Worm (Caenorhabditis elegans) whole organism, young adult: ENCODE measurements around the gene F32E10.9.

Source experiments
- B0019.2 ChIP-seq: fragments of 200-800 bp; sonication (Bioruptor generic); conservative IDR thresholded peaks from 2 replicates; pipeline ENCODE4 v1.3.6; 2022; ENCODE audit warnings: missing genetic modification reagents, missing genetic modification characterization, missing compliant biosample characterization
- B0336.3 ChIP-seq: fragments of 200-800 bp; sonication (Bioruptor generic); IDR thresholded peaks from 2 replicates; pipeline ENCODE4 v1.3.6; 2022; ENCODE audit warnings: missing genetic modification characterization, missing compliant biosample characterization
- D2030.7 ChIP-seq: fragments of 200-800 bp; sonication (Bioruptor generic); IDR thresholded peaks from 2 replicates; pipeline ENCODE4 v1.3.6; 2022; ENCODE audit warnings: missing genetic modification reagents, missing genetic modification characterization, missing compliant biosample characterization
- F10E7.11 ChIP-seq: sonication (generic microtip); optimal IDR thresholded peaks from 2 replicates; lab custom pipeline; 2017; ENCODE audit warnings: mild to moderate bottlenecking, missing genetic modification characterization, moderate library complexity, missing compliant biosample characterization
- F37B4.10 ChIP-seq: fragments of 200-800 bp; sonication (Bioruptor generic); IDR thresholded peaks from 2 replicates; pipeline ENCODE4 v1.3.6; 2022; ENCODE audit warnings: missing genetic modification characterization, missing compliant biosample characterization
- F55B11.4 ChIP-seq: sonication (generic microtip); optimal IDR thresholded peaks from 2 replicates; lab custom pipeline; 2016; ENCODE audit warnings: missing compliant biosample characterization, missing genetic modification characterization, borderline replicate concordance; ENCODE audit not compliant: insufficient read depth
- T07F8.4 ChIP-seq: sonication (generic microtip); optimal IDR thresholded peaks from 2 replicates; lab custom pipeline; 2016; ENCODE audit warnings: mild to moderate bottlenecking, missing genetic modification characterization, moderate library complexity, missing compliant biosample characterization
- T26A5.8 ChIP-seq: sonication (generic microtip); optimal IDR thresholded peaks from 2 replicates; lab custom pipeline; 2016; ENCODE audit warnings: missing genetic modification characterization, missing compliant biosample characterization
- Y56A3A.18 ChIP-seq: fragments of 200-800 bp; sonication (Bioruptor generic); IDR thresholded peaks from 2 replicates; pipeline ENCODE4 v1.3.6; 2022; ENCODE audit warnings: missing genetic modification reagents, missing genetic modification characterization, missing compliant biosample characterization
- Y67H2A.10 ChIP-seq: fragments of 200-800 bp; sonication (Bioruptor generic); conservative IDR thresholded peaks from 2 replicates; pipeline ENCODE4 v1.3.6; 2022; ENCODE audit warnings: missing genetic modification reagents, missing genetic modification characterization, missing compliant biosample characterization
- akir-1 ChIP-seq: fragments of 200-800 bp; sonication (Bioruptor generic); optimal IDR thresholded peaks from 2 replicates; lab custom pipeline; 2018; ENCODE audit warnings: mild to moderate bottlenecking, missing genetic modification characterization, moderate library complexity, missing compliant biosample characterization
- atf-7 ChIP-seq: sonication (generic microtip); optimal IDR thresholded peaks from 2 replicates; lab custom pipeline; 2017; ENCODE audit warnings: mild to moderate bottlenecking, missing genetic modification characterization, missing compliant biosample characterization
- attf-3 ChIP-seq: fragments of 200-800 bp; sonication (Bioruptor generic); conservative IDR thresholded peaks from 2 replicates; pipeline ENCODE4 v1.3.6; 2022; ENCODE audit warnings: missing genetic modification reagents, missing genetic modification characterization, missing compliant biosample characterization
- ccch-3 ChIP-seq: fragments of 200-800 bp; sonication (Bioruptor generic); optimal IDR thresholded peaks from 2 replicates; lab custom pipeline; 2018; ENCODE audit warnings: mild to moderate bottlenecking, missing genetic modification characterization, missing compliant biosample characterization
- cebp-1 ChIP-seq, 2 experiments: fragments of 200-800 bp in 1 of 2; sonication (Bioruptor generic) in 1 of 2; sonication (generic microtip) in 1 of 2; IDR thresholded peaks in 1 of 2; optimal IDR thresholded peaks in 1 of 2; 2 replicates each; pipeline versions ENCODE4 v1.3.6 to Lab custom; 2017 to 2022; ENCODE audit warnings: missing compliant biosample characterization in 2 of 2, missing genetic modification characterization in 2 of 2, mild to moderate bottlenecking in 1 of 2, missing genetic modification reagents in 1 of 2, moderate library complexity in 1 of 2
- ceh-27 ChIP-seq: fragments of 200-800 bp; sonication (Bioruptor generic); optimal IDR thresholded peaks from 2 replicates; lab custom pipeline; 2018; ENCODE audit warnings: mild to moderate bottlenecking, missing genetic modification characterization, moderate library complexity, missing compliant biosample characterization
- ceh-91 ChIP-seq: fragments of 200-800 bp; sonication (Bioruptor generic); IDR thresholded peaks from 2 replicates; pipeline ENCODE4 v1.3.6; 2022; ENCODE audit warnings: missing genetic modification reagents, missing genetic modification characterization, missing compliant biosample characterization
- dox-1 ChIP-seq: fragments of 200-800 bp; sonication (Bioruptor generic); IDR thresholded peaks from 2 replicates; pipeline ENCODE4 v1.3.6; 2022; ENCODE audit warnings: missing genetic modification reagents, missing genetic modification characterization, missing compliant biosample characterization
- dpff-1 ChIP-seq: sonication (generic microtip); optimal IDR thresholded peaks from 2 replicates; lab custom pipeline; 2017; ENCODE audit warnings: mild to moderate bottlenecking, missing genetic modification characterization, missing compliant biosample characterization
- egrh-3 ChIP-seq: fragments of 200-800 bp; sonication (Bioruptor generic); IDR thresholded peaks from 2 replicates; pipeline ENCODE4 v1.3.6; 2022; ENCODE audit warnings: missing genetic modification reagents, missing genetic modification characterization, missing compliant biosample characterization
- ekl-4 ChIP-seq: fragments of 200-800 bp; sonication (Bioruptor generic); IDR thresholded peaks from 2 replicates; pipeline ENCODE4 v1.3.6; 2022; ENCODE audit warnings: missing genetic modification reagents, missing genetic modification characterization, missing compliant biosample characterization
- ets-4 ChIP-seq: fragments of 200-800 bp; sonication (Bioruptor generic); optimal IDR thresholded peaks from 2 replicates; lab custom pipeline; 2018; ENCODE audit warnings: mild to moderate bottlenecking, missing genetic modification characterization, missing compliant biosample characterization
- hlh-12 ChIP-seq: sonication (generic microtip); optimal IDR thresholded peaks from 2 replicates; lab custom pipeline; 2016; ENCODE audit warnings: missing genetic modification characterization, missing compliant biosample characterization
- hlh-26 ChIP-seq: fragments of 200-800 bp; sonication (Bioruptor generic); conservative IDR thresholded peaks from 2 replicates; pipeline ENCODE4 v1.3.6; 2022; ENCODE audit warnings: missing genetic modification reagents, missing genetic modification characterization, missing compliant biosample characterization
- hrde-1 ChIP-seq: sonication (generic microtip); optimal IDR thresholded peaks from 2 replicates; lab custom pipeline; 2016; ENCODE audit warnings: missing genetic modification characterization, mild to moderate bottlenecking, missing compliant biosample characterization, moderate library complexity, missing genotype, missing genetic modification reagents, borderline replicate concordance
- let-526 ChIP-seq: fragments of 200-800 bp; sonication (Bioruptor generic); IDR thresholded peaks from 2 replicates; pipeline ENCODE4 v1.3.6; 2022; ENCODE audit warnings: missing genetic modification reagents, missing genetic modification characterization, missing compliant biosample characterization
- lin-26 ChIP-seq: fragments of 200-800 bp; sonication (Bioruptor generic); IDR thresholded peaks from 2 replicates; pipeline ENCODE4 v1.3.6; 2022; ENCODE audit warnings: missing genetic modification reagents, missing genetic modification characterization, missing compliant biosample characterization
- lin-54 ChIP-seq: fragments of 200-800 bp; sonication (Bioruptor generic); optimal IDR thresholded peaks from 2 replicates; lab custom pipeline; 2018; ENCODE audit warnings: mild to moderate bottlenecking, missing genetic modification characterization, missing compliant biosample characterization
- lir-1 ChIP-seq: fragments of 200-800 bp; sonication (Bioruptor generic); conservative IDR thresholded peaks from 2 replicates; pipeline ENCODE4 v1.3.6; 2022; ENCODE audit warnings: missing genetic modification reagents, missing genetic modification characterization, missing compliant biosample characterization
- lsy-27 ChIP-seq: sonication (generic microtip); optimal IDR thresholded peaks from 2 replicates; lab custom pipeline; 2017; ENCODE audit warnings: missing genetic modification characterization, mild to moderate bottlenecking, missing compliant biosample characterization, antibody characterized with exemption, missing genotype, borderline replicate concordance; ENCODE audit not compliant: insufficient read depth
- madf-3 ChIP-seq: fragments of 200-800 bp; sonication (Bioruptor generic); IDR thresholded peaks from 2 replicates; pipeline ENCODE4 v1.3.6; 2022; ENCODE audit warnings: missing genetic modification reagents, missing genetic modification characterization, missing compliant biosample characterization
- madf-6 ChIP-seq: fragments of 200-800 bp; sonication (Bioruptor generic); IDR thresholded peaks from 2 replicates; pipeline ENCODE4 v1.3.6; 2022; ENCODE audit warnings: missing genetic modification reagents, missing genetic modification characterization, missing compliant biosample characterization
- mcd-1 ChIP-seq: fragments of 200-800 bp; sonication (Bioruptor generic); IDR thresholded peaks from 2 replicates; pipeline ENCODE4 v1.3.6; 2022; ENCODE audit warnings: missing genetic modification reagents, missing genetic modification characterization, missing compliant biosample characterization
- mel-28 ChIP-seq: sonication (generic microtip); optimal IDR thresholded peaks from 2 replicates; lab custom pipeline; 2016; ENCODE audit warnings: borderline replicate concordance, mild to moderate bottlenecking, missing genetic modification characterization, missing compliant biosample characterization
- nfya-1 ChIP-seq: sonication (generic microtip); optimal IDR thresholded peaks from 2 replicates; lab custom pipeline; 2017; ENCODE audit warnings: antibody characterized with exemption, missing compliant biosample characterization, missing genetic modification characterization, borderline replicate concordance; ENCODE audit not compliant: insufficient read depth
- nhr-120 ChIP-seq: fragments of 200-800 bp; sonication (Bioruptor generic); IDR thresholded peaks from 2 replicates; pipeline ENCODE4 v1.3.6; 2022; ENCODE audit warnings: missing genetic modification characterization, missing compliant biosample characterization
- nhr-90 ChIP-seq: sonication (generic microtip); optimal IDR thresholded peaks from 2 replicates; lab custom pipeline; 2016; ENCODE audit warnings: missing genotype, mild to moderate bottlenecking, missing genetic modification characterization, missing compliant biosample characterization
- rcor-1 ChIP-seq: fragments of 200-800 bp; sonication (Bioruptor generic); IDR thresholded peaks from 2 replicates; pipeline ENCODE4 v1.3.6; 2022; ENCODE audit warnings: missing genetic modification reagents, missing genetic modification characterization, missing compliant biosample characterization
- tbx-9 ChIP-seq: sonication (generic microtip); optimal IDR thresholded peaks from 2 replicates; lab custom pipeline; 2016; ENCODE audit warnings: borderline replicate concordance, missing genetic modification characterization, inconsistent platforms, missing compliant biosample characterization
- unc-130 ChIP-seq: sonication (generic microtip); optimal IDR thresholded peaks from 2 replicates; lab custom pipeline; 2016; ENCODE audit warnings: missing genetic modification reagents, missing genetic modification characterization, missing compliant biosample characterization
- unc-62 ChIP-seq: fragments of 150-350 bp; optimal IDR thresholded peaks from 2 replicates; lab custom pipeline; 2014; ENCODE audit warnings: missing biosample characterization, missing genetic modification reagents, missing genetic modification characterization
- zfh-2 ChIP-seq: fragments of 200-800 bp; sonication (Bioruptor generic); conservative IDR thresholded peaks from 2 replicates; pipeline ENCODE4 v1.3.6; 2022; ENCODE audit warnings: missing genetic modification reagents, missing genetic modification characterization, missing compliant biosample characterization
- ztf-18 ChIP-seq: sonication (generic microtip); optimal IDR thresholded peaks from 2 replicates; lab custom pipeline; 2016; ENCODE audit warnings: missing genotype, mild to moderate bottlenecking, missing genetic modification characterization, missing compliant biosample characterization
- ztf-22 ChIP-seq: fragments of 200-800 bp; sonication (Bioruptor generic); optimal IDR thresholded peaks from 2 replicates; lab custom pipeline; 2018; ENCODE audit warnings: mild to moderate bottlenecking, missing genetic modification characterization, moderate library complexity, missing compliant biosample characterization
- ztf-25 ChIP-seq: fragments of 200-800 bp; sonication (Bioruptor generic); IDR thresholded peaks from 2 replicates; pipeline ENCODE4 v1.3.6; 2022; ENCODE audit warnings: missing genetic modification reagents, missing genetic modification characterization, missing compliant biosample characterization
- ztf-26 ChIP-seq: sonication (generic microtip); optimal IDR thresholded peaks from 2 replicates; lab custom pipeline; 2017; ENCODE audit warnings: missing genetic modification characterization, missing compliant biosample characterization
- ztf-3 ChIP-seq: fragments of 200-800 bp; sonication (Bioruptor generic); optimal IDR thresholded peaks from 2 replicates; lab custom pipeline; 2018; ENCODE audit warnings: mild to moderate bottlenecking, missing genetic modification characterization, missing compliant biosample characterization

Gene F32E10.9

ce11 chrIV:7573944-7574343 lies 10.2 kb upstream of the F32E10.9 start (continued):
- peak; percentile 90 for TF ChIP-seq lsy-27 (tag; lab: Kevin White, UChicago)
- TF ChIP-seq Y67H2A.10 (GFP tag; lab: Robert Waterston, UW) = 0 out of 2 replicates have a peak, but pooled peaks have one; percentile 43
- TF ChIP-seq F37B4.10 (GFP tag; lab: Robert Waterston, UW) = 0 out of 2 replicates have a peak, but pooled peaks have one; percentile 82
- peak; percentile 73 for TF ChIP-seq attf-3
- peak; percentile 88 for TF ChIP-seq Y56A3A.18 (GFP tag; lab: Robert Waterston, UW)
- TF ChIP-seq ekl-4 (GFP tag; lab: Robert Waterston, UW) = peak; percentile 88
- peak; percentile 40 for TF ChIP-seq ztf-22 (GFP tag; lab: Kevin White, UChicago)
- TF ChIP-seq T26A5.8 (tag; lab: Kevin White, UChicago) = peak; percentile 93
- peak; percentile 93 for TF ChIP-seq dox-1
- TF ChIP-seq madf-6 (GFP tag; lab: Robert Waterston, UW) = no peak
- peak; percentile 85 for TF ChIP-seq lin-54 (GFP tag; lab: Kevin White, UChicago)
- TF ChIP-seq hlh-26 (GFP tag; lab: Robert Waterston, UW) = 0 out of 2 replicates have a peak, but pooled peaks have one; percentile 47
- TF ChIP-seq tbx-9 (tag; lab: Kevin White, UChicago) = no peak
- TF ChIP-seq ztf-18 (tag; lab: Kevin White, UChicago) = peak; percentile 86
- TF ChIP-seq lin-26 (GFP tag; lab: Robert Waterston, UW) = peak; percentile 99
- TF ChIP-seq ztf-25 (GFP tag; lab: Robert Waterston, UW) = peak; percentile 97
- TF ChIP-seq unc-62 = no peak
- peak; percentile 50; the same call in 1 of the 2 replicates for TF ChIP-seq egrh-3 (GFP tag; lab: Robert Waterston, UW)
- peak; percentile 39 for TF ChIP-seq mel-28
- no peak for TF ChIP-seq akir-1 (GFP tag; lab: Kevin White, UChicago)
- TF ChIP-seq ztf-3 (GFP tag; lab: Kevin White, UChicago) = peak; percentile 70
- peak; percentile 87 for TF ChIP-seq D2030.7
- TF ChIP-seq atf-7 = peak; percentile 84
- peak; percentile 86 for TF ChIP-seq rcor-1 (GFP tag; lab: Robert Waterston, UW)
- TF ChIP-seq hlh-12 (tag; lab: Kevin White, UChicago) = peak; percentile 83
- TF ChIP-seq ztf-26 (tag; lab: Kevin White, UChicago) = peak; percentile 71
- TF ChIP-seq B0019.2 = peak; percentile 69
- TF ChIP-seq ceh-27 (GFP tag; lab: Kevin White, UChicago) = peak; percentile 89
- TF ChIP-seq nhr-120 (GFP tag; lab: Robert Waterston, UW) = 0 out of 2 replicates have a peak, but pooled peaks have one; percentile 73
- no peak; the same call in 1 of the 2 replicates for TF ChIP-seq mcd-1 (GFP tag; lab: Robert Waterston, UW)
- no peak for TF ChIP-seq F55B11.4 (tag; lab: Kevin White, UChicago)
- peak; percentile 75 for TF ChIP-seq ccch-3 (GFP tag; lab: Kevin White, UChicago)
- peak; percentile 38; the same call in 1 of the 2 replicates for TF ChIP-seq lir-1 (GFP tag; lab: Robert Waterston, UW)
- peak; percentile 38 for TF ChIP-seq dpff-1 (tag; lab: Kevin White, UChicago)
- TF ChIP-seq madf-3 (GFP tag; lab: Robert Waterston, UW) = peak; percentile 93
- peak; percentile 73; the same call in 1 of the 2 replicates for TF ChIP-seq let-526 (GFP tag; lab: Robert Waterston, UW)
- peak; percentile 96 for TF ChIP-seq hrde-1 (tag; lab: Kevin White, UChicago)
- TF ChIP-seq ets-4 (GFP tag; lab: Kevin White, UChicago) = peak; percentile 88
- TF ChIP-seq B0336.3 (GFP tag; lab: Robert Waterston, UW) = no peak; the same call in none of the 2 replicates
- TF ChIP-seq nhr-90 = peak; percentile 98
- no peak for TF ChIP-seq ceh-91 (GFP tag; lab: Robert Waterston, UW)
- peak; percentile 87 for TF ChIP-seq F10E7.11 (tag; lab: Kevin White, UChicago)
- peak; percentile 87 for TF ChIP-seq T07F8.4 (tag; lab: Kevin White, UChicago)
- no peak for TF ChIP-seq nfya-1 (tag; lab: Kevin White, UChicago)
- no peak; the same call in 1 of the 2 replicates for TF ChIP-seq cebp-1 (GFP tag; IDR thresholded peaks at IDR 0.05; lab: Robert Waterston, UW)
- TF ChIP-seq cebp-1 (tag; optimal IDR thresholded peaks at IDR 0.05; lab: Kevin White, UChicago) = no peak
- TF ChIP-seq zfh-2 (GFP tag; lab: Robert Waterston, UW) = peak; percentile 57; the same call in 1 of the 2 replicates
- TF ChIP-seq unc-130 (GFP tag; lab: Kevin White, UChicago) = peak; percentile 86
